Worm (Caenorhabditis elegans): ENCODE results near the gene nhr-228.
"Not testable (repeated sequence)": the region's sequence is repeated elsewhere in the genome, so short reads cannot be mapped to it uniquely, and the experiment has no call there.

DNA sequence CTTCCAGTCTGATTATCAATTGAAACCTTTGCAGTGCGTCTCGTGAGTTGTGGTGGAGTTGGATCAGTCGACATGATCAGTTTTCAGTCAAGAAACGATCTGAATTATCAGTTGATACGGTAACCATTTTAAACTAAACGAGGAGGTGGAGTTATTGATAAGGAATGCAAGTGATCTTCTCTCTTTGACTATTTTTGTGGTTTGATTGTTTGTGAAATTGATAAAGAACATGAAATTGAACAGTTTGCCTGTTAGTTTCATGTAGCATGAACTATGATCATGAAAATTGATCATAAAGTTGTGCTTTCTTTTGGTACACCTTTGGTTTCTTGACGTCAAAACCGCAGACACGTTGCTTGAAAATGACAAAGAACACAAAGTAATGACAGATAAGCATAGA lies 40.9 kb downstream of the nhr-228 start, which contains the start of gene pud-1.2:
- not testable (repeated sequence) for TF ChIP-seq ama-1 (optimal IDR thresholded peaks at IDR 0.05); tbx-37 (GFP tag; conservative IDR thresholded peaks at IDR 0.05); aly-1 (tag; optimal IDR thresholded peaks at IDR 0.05); hmbx-1 (tag; optimal IDR thresholded peaks at IDR 0.05)
